Fruit fly (Drosophila melanogaster): ENCODE measurements around the gene CG14273.

Gene CG14273

DNA sequence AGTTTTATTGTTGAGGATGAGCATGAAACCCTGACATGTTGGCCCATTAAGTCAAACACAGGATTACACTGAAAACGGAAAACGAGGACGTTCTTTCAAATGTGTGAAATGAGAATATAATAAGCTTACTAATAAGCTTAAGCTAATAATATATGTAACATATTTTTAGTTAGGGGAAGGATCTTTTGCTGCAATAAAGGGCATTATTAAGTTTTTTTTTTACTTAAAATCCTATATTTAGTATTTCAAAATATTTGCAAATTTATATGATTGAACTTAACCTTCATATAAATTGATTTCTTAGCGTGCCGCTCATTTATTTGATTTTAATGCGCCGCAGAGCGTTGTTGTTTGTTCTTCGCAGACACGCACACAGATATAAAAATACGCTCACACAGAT is 9.3 kb upstream of the CG14273 start:
- TF ChIP-seq Eip75B (GFP tag; optimal IDR thresholded peaks at IDR 0.05) (no peak), acj6 (GFP tag; optimal IDR thresholded peaks at IDR 0.05) (no peak), CG32006 (GFP tag; optimal IDR thresholded peaks at IDR 0.05) (no peak), CG4318 (GFP tag; optimal IDR thresholded peaks at IDR 0.05) (no peak), CG6792 (GFP tag; optimal IDR thresholded peaks at IDR 0.05) (no peak), Hr38 (GFP tag; optimal IDR thresholded peaks at IDR 0.05) (no peak), CG15336 (GFP tag; IDR thresholded peaks at IDR 0.05) (no peak)

- TF ChIP-seq CG4318 (GFP tag; optimal IDR thresholded peaks at IDR 0.05) = no peak
These were observed 8.9 kb upstream of the CG14273 start for dm6 chr2L:8333624-8334023.

- TF ChIP-seq CG6163 (GFP tag; IDR thresholded peaks at IDR 0.05) (0 out of 3 replicates have a peak, but pooled peaks have one; percentile 23), eg (GFP tag; IDR thresholded peaks at IDR 0.05) (no peak), OdsH (GFP tag; optimal IDR thresholded peaks at IDR 0.05) (peak; percentile 15), CG8319 (GFP tag; optimal IDR thresholded peaks at IDR 0.05) (no peak), CG3919 (GFP tag; optimal IDR thresholded peaks at IDR 0.05) (peak; percentile 6), CG34406 (GFP tag; optimal IDR thresholded peaks at IDR 0.05) (no peak), achi (GFP tag; optimal IDR thresholded peaks at IDR 0.05) (peak; percentile 7), Eip78C (GFP tag) (peak; percentile 73), fd59A (GFP tag; optimal IDR thresholded peaks at IDR 0.05) (no peak)
These were observed 7.8 kb upstream of the CG14273 start for dm6 chr2L:8334705-8335104.

DNA sequence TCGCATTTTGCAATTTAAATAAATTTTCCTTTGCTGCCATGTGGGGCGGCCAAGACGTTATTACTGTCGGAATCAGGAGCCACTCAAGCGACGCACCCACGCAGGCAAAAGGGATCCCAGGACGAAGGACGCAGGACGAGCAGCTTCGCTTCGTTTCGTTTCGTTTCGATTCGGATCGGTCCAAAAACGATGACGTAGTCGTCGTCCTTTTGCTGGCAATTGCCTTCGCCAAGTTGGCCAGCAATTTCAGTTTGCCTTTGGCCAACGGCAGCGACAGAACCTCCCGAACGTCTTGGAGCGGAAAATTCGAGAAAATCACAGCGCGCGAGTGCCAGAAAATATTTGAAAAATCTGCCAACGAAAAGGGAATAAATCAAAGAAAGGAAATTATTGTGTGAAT is 4.5 kb upstream of the CG14273 start, which contains the start of gene witty:
witty (plus strand) TSS at position 249 of the 400 bp plus-strand sequence.
- TF ChIP-seq Hr4 (GFP tag; optimal IDR thresholded peaks at IDR 0.05) (no peak), salr (GFP tag; optimal IDR thresholded peaks at IDR 0.05) (no peak), topi (GFP tag; optimal IDR thresholded peaks at IDR 0.05) (no peak), Blimp-1 (GFP tag; optimal IDR thresholded peaks at IDR 0.05) (no peak), CG6808 (GFP tag; optimal IDR thresholded peaks at IDR 0.05) (no peak), OdsH (GFP tag; optimal IDR thresholded peaks at IDR 0.05) (no peak)

dm6 chr2L:8339751-8340349 is 2.6 kb upstream of the CG14273 start:
- TF ChIP-seq Smox (GFP tag; optimal IDR thresholded peaks at IDR 0.05) = no peak
- no peak for TF ChIP-seq Met (GFP tag; optimal IDR thresholded peaks at IDR 0.05)
- TF ChIP-seq eg (GFP tag; IDR thresholded peaks at IDR 0.05) = no peak
- no peak for TF ChIP-seq CG6808 (GFP tag; optimal IDR thresholded peaks at IDR 0.05)
- TF ChIP-seq CG10631 (GFP tag; optimal IDR thresholded peaks at IDR 0.05) = no peak
- TF ChIP-seq Ets21C (GFP tag; optimal IDR thresholded peaks at IDR 0.05) = no peak
- TF ChIP-seq CG34406 (GFP tag; optimal IDR thresholded peaks at IDR 0.05) = no peak
- TF ChIP-seq CG6792 (GFP tag; optimal IDR thresholded peaks at IDR 0.05) = no peak
- no peak for TF ChIP-seq CG9139 (GFP tag; optimal IDR thresholded peaks at IDR 0.05)
- TF ChIP-seq acj6 (GFP tag; optimal IDR thresholded peaks at IDR 0.05) = no peak
- TF ChIP-seq CG6163 (GFP tag; IDR thresholded peaks at IDR 0.05) = no peak
- TF ChIP-seq Eip93F (GFP tag; optimal IDR thresholded peaks at IDR 0.05) = no peak
- TF ChIP-seq dsx (GFP tag; optimal IDR thresholded peaks at IDR 0.05; ENCODE audit: poor library complexity, severe bottlenecking) = no peak
- no peak for TF ChIP-seq esn (GFP tag; optimal IDR thresholded peaks at IDR 0.05)
- no peak for TF ChIP-seq Hr38 (GFP tag; optimal IDR thresholded peaks at IDR 0.05)
- TF ChIP-seq topi (GFP tag; optimal IDR thresholded peaks at IDR 0.05) = no peak
- no peak for TF ChIP-seq CG7368 (GFP tag; optimal IDR thresholded peaks at IDR 0.05)
- TF ChIP-seq CG11294 (GFP tag; IDR thresholded peaks at IDR 0.05) = no peak

- TF ChIP-seq CG6808 (GFP tag; optimal IDR thresholded peaks at IDR 0.05) = no peak
- peak; percentile 84 for TF ChIP-seq svp (GFP tag)
- peak; percentile 70 for TF ChIP-seq vri (GFP tag; optimal IDR thresholded peaks at IDR 0.05)
These were observed 2.0 kb downstream of the CG14273 start for dm6 chr2L:8344536-8344935.

All from whole organism, prepupa.